Worm (Caenorhabditis elegans): ENCODE data around the gene wdr-5.3.

DNA sequence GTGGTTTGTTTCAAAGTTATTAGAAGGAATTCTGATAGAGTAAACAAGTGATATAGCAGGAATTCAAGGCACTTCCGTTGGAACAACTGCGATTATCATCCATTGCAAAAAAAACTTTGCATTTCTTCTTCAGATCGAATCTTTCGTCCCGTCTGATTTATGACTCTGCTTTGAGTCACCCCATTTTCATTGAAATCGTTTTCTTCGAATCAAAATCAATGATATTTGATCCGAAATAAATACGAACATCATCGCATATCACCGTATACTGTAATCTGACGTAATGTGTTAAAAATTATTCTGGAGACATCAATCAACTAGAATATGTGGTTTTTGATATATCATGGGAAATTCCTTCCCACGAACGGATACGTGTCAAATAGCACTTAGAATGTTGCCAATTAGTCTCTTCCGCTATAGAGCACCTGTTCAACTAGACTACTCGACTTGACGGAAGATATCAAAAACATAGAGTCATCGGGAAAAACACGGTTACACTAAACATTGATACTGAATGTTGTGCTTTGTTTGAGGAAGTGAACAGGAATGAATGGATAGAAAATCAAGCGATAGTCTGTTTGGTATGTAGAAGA, 6.0 kb upstream of the wdr-5.3 start:
- TF ChIP-seq nhr-20 (tag; optimal IDR thresholded peaks at IDR 0.05) = no peak
- TF ChIP-seq lsy-2 (tag; optimal IDR thresholded peaks at IDR 0.05) = no peak
- TF ChIP-seq ama-1 (optimal IDR thresholded peaks at IDR 0.05) = no peak
- no peak for TF ChIP-seq elt-3 (tag; optimal IDR thresholded peaks at IDR 0.05)
- no peak for TF ChIP-seq pqm-1 (tag; optimal IDR thresholded peaks at IDR 0.05)
- no peak for TF ChIP-seq egl-27 (tag; optimal IDR thresholded peaks at IDR 0.05)

Data from whole organism, L1 larva.